Worm (Caenorhabditis elegans): ENCODE data around the gene cutc-1.

The cutc-1 gene

ce11 chrIII:8411976-8412375, 8.6 kb upstream of the cutc-1 start (continued):
- TF ChIP-seq tra-1 (GFP tag; IDR thresholded peaks at IDR 0.05) (no peak), nhr-25 (tag; optimal IDR thresholded peaks at IDR 0.05; ENCODE audit: borderline replicate concordance, insufficient read depth) (peak; percentile 1), saeg-2 (GFP tag; IDR thresholded peaks at IDR 0.05) (no peak), skn-1 (tag; optimal IDR thresholded peaks at IDR 0.05) (no peak), daf-16 (GFP tag; optimal IDR thresholded peaks at IDR 0.05) (no peak), daf-16 (tag; optimal IDR thresholded peaks at IDR 0.05) (peak; percentile 84), unc-130 (GFP tag; optimal IDR thresholded peaks at IDR 0.05) (no peak), spr-3 (GFP tag; optimal IDR thresholded peaks at IDR 0.05) (no peak), mep-1 (tag; optimal IDR thresholded peaks at IDR 0.05) (peak; percentile 93), lin-38 (GFP tag; IDR thresholded peaks at IDR 0.05) (peak; percentile 43), snpc-4 (tag; optimal IDR thresholded peaks at IDR 0.05) (no peak), unc-62 (GFP tag; optimal IDR thresholded peaks at IDR 0.05 in 1 of 2) (peak in 1 of 2 experiments; percentile 96), unc-62 (tag; optimal IDR thresholded peaks at IDR 0.05) (no peak), ctbp-1 (GFP tag; IDR thresholded peaks at IDR 0.05) (0 out of 2 replicates have a peak, but pooled peaks have one; percentile 45), ZK546.5 (tag; optimal IDR thresholded peaks at IDR 0.05) (no peak), ZK337.2 (GFP tag; IDR thresholded peaks at IDR 0.05) (no peak), lin-29 (GFP tag; IDR thresholded peaks at IDR 0.05) (no peak), daf-19 (GFP tag; conservative IDR thresholded peaks at IDR 0.05) (no peak), Y48G9A.11 (GFP tag; IDR thresholded peaks at IDR 0.05) (no peak), nhr-76 (tag; optimal IDR thresholded peaks at IDR 0.05) (no peak), Y75B8A.6 (GFP tag; IDR thresholded peaks at IDR 0.05) (no peak), ceh-44 (GFP tag; IDR thresholded peaks at IDR 0.05) (no peak), nhr-42 (GFP tag; IDR thresholded peaks at IDR 0.05) (no peak), ceh-20 (GFP tag; IDR thresholded peaks at IDR 0.05) (peak; percentile 26; the same call in 1 of the 2 replicates), nhr-11 (tag; optimal IDR thresholded peaks at IDR 0.05) (no peak), zip-11 (GFP tag; IDR thresholded peaks at IDR 0.05) (no peak), cey-2 (tag; optimal IDR thresholded peaks at IDR 0.05; ENCODE audit: borderline replicate concordance, insufficient read depth) (no peak), ceh-28 (tag; optimal IDR thresholded peaks at IDR 0.05) (no peak), daf-12 (tag; optimal IDR thresholded peaks at IDR 0.05) (no peak), spr-1 (tag; optimal IDR thresholded peaks at IDR 0.05) (peak; percentile 39), egl-27 (tag; optimal IDR thresholded peaks at IDR 0.05) (no peak), php-3 (GFP tag; IDR thresholded peaks at IDR 0.05) (0 out of 2 replicates have a peak, but pooled peaks have one; percentile 22), nhr-6 (tag; optimal IDR thresholded peaks at IDR 0.05) (no peak), rbr-2 (tag; optimal IDR thresholded peaks at IDR 0.05) (peak; percentile 80), nhr-48 (tag; optimal IDR thresholded peaks at IDR 0.05) (no peak), daf-8 (GFP tag; IDR thresholded peaks at IDR 0.05) (no peak), egl-43 (GFP tag; IDR thresholded peaks at IDR 0.05) (no peak), duxl-1 (tag; optimal IDR thresholded peaks at IDR 0.05; ENCODE audit: poor library complexity) (no peak), mdl-1 (tag; optimal IDR thresholded peaks at IDR 0.05) (peak in 1 of 2 experiments; percentile 68), vab-7 (GFP tag; IDR thresholded peaks at IDR 0.05) (no peak), dmd-9 (GFP tag; IDR thresholded peaks at IDR 0.05) (0 out of 2 replicates have a peak, but pooled peaks have one; percentile 8), gei-8 (GFP tag; optimal IDR thresholded peaks at IDR 0.05) (no peak), tag-97 (GFP tag; IDR thresholded peaks at IDR 0.05) (no peak), lin-1 (GFP tag; IDR thresholded peaks at IDR 0.05) (0 out of 2 replicates have a peak, but pooled peaks have one; percentile 35), mxl-3 (GFP tag; optimal IDR thresholded peaks at IDR 0.05) (peak; percentile 85), attf-4 (tag; optimal IDR thresholded peaks at IDR 0.05) (no peak), zfp-2 (tag; optimal IDR thresholded peaks at IDR 0.05) (no peak), mes-2 (tag; optimal IDR thresholded peaks at IDR 0.05; ENCODE audit: poor library complexity, severe bottlenecking) (peak; percentile 74), F26F4.8 (GFP tag; conservative IDR thresholded peaks at IDR 0.05) (no peak), zfp-3 (GFP tag; conservative IDR thresholded peaks at IDR 0.05) (no peak), pha-4 (GFP tag; IDR thresholded peaks at IDR 0.05) (peak; percentile 65), pha-4 (tag; optimal IDR thresholded peaks at IDR 0.05) (peak; percentile 94)

All from whole organism, L4 larva.